Worm (Caenorhabditis elegans): Measurements from ENCODE around the gene swp-1.

Gene swp-1

DNA sequence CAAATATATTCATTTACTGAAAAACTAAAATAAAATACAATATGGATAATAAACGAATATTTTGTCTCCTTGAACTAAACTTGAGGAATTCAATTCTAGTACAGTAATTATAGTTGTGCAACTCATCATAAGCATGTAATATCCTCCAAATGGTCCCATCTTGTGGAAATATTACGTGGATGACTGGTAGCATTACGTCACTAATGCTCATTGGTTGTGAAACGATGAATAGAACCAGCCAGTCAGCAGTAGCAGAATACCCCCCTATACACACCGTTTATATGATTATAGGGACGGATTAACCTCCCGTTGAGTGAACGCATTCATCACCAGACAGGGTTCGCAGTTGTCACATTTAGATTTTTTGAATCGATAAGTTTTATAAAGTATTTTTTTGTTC, 13.1 kb upstream of the swp-1 start:
- peak; percentile 17 for TF ChIP-seq tbx-2 (tag; optimal IDR thresholded peaks at IDR 0.05)
- no peak for TF ChIP-seq ceh-22 (tag; optimal IDR thresholded peaks at IDR 0.05)
- TF ChIP-seq rnt-1 (tag; optimal IDR thresholded peaks at IDR 0.05): no peak
- no peak for TF ChIP-seq unc-55 (GFP tag; optimal IDR thresholded peaks at IDR 0.05)

DNA sequence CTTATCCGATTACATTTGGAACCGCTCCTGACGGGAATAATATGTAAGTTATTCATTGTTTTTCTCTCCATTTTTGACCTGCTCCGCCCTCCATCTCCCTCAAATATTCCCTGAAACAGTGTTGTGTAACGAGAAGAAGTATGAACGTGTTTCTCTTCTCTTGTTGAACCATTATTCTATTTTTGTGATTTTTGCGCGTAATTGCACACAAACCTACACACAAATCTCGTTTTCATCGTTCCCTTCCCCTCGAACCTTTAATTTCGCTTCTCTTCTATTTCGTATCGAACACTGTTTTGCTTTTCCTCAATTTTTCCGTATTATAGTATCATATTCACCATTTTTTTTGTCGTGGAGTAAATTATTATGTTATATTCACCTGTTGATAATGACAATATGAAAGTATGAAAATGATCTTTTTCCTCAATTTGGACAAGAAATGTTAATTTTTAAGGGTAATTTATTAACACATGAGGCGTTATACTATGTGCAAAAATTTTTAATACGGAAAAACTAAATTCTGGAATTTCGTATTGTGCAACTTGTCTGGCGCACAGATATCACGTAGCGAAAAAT, 11.9 kb upstream of the swp-1 start:
- no peak for TF ChIP-seq lin-11 (tag; optimal IDR thresholded peaks at IDR 0.05)
- no peak for TF ChIP-seq fax-1 (tag; optimal IDR thresholded peaks at IDR 0.05)

DNA sequence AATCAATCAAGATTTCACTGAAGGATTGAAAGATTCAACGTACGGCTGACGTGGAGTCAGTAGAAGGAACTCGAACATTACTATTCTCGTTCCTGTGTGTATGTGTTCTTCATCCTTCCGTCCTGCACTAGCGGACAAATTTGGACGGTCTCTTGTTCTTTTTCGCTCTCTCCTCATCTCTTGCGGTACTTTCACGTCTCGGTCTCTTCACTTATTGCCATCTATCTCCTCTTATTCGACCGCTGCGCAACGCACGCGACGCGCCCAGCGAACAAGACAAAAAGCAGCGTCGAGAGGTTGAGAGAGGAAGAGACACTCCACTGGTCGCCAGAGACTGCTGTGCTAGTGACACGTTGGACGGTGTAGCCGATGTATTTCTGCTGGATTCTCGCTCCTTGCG, 10.1 kb upstream of the swp-1 start:
- TF ChIP-seq F13H6.1 (tag; optimal IDR thresholded peaks at IDR 0.05): peak; percentile 17
- TF ChIP-seq dve-1 (tag; optimal IDR thresholded peaks at IDR 0.05): peak; percentile 24
- peak; percentile 58 for TF ChIP-seq unc-55 (GFP tag; optimal IDR thresholded peaks at IDR 0.05)
- TF ChIP-seq ahr-1 (tag; optimal IDR thresholded peaks at IDR 0.05): no peak
- peak; percentile 40 for TF ChIP-seq ceh-18 (tag; optimal IDR thresholded peaks at IDR 0.05)
- no peak for TF ChIP-seq lin-11 (tag; optimal IDR thresholded peaks at IDR 0.05)
- no peak for TF ChIP-seq pag-3 (tag; optimal IDR thresholded peaks at IDR 0.05; ENCODE audit: borderline replicate concordance)
- TF ChIP-seq pros-1 (tag; optimal IDR thresholded peaks at IDR 0.05): peak; percentile 71
- no peak for TF ChIP-seq nhr-11 (tag; optimal IDR thresholded peaks at IDR 0.05)
- no peak for TF ChIP-seq K02D7.2 (tag; optimal IDR thresholded peaks at IDR 0.05)
- TF ChIP-seq tbx-2 (tag; optimal IDR thresholded peaks at IDR 0.05): peak; percentile 83
- TF ChIP-seq tbx-7 (tag; optimal IDR thresholded peaks at IDR 0.05): peak; percentile 22
- peak; percentile 79 for TF ChIP-seq ets-4 (tag; optimal IDR thresholded peaks at IDR 0.05)
- no peak for TF ChIP-seq fkh-10 (GFP tag; optimal IDR thresholded peaks at IDR 0.05)
- peak; percentile 34 for TF ChIP-seq unc-42 (tag; optimal IDR thresholded peaks at IDR 0.05)
- TF ChIP-seq ceh-22 (tag; optimal IDR thresholded peaks at IDR 0.05): peak; percentile 52
- TF ChIP-seq hlh-30 (tag; optimal IDR thresholded peaks at IDR 0.05; ENCODE audit: insufficient read depth): peak; percentile 79
- TF ChIP-seq ceh-31 (tag; optimal IDR thresholded peaks at IDR 0.05): peak; percentile 84
- TF ChIP-seq C08G9.2 (tag; optimal IDR thresholded peaks at IDR 0.05): peak; percentile 7
- peak; percentile 66 for TF ChIP-seq ceh-34 (tag; optimal IDR thresholded peaks at IDR 0.05)
- TF ChIP-seq ztf-16 (tag; optimal IDR thresholded peaks at IDR 0.05): peak; percentile 3
- peak; percentile 70 for TF ChIP-seq rnt-1 (tag; optimal IDR thresholded peaks at IDR 0.05)
- TF ChIP-seq ceh-19 (GFP tag; optimal IDR thresholded peaks at IDR 0.05): peak; percentile 26
- TF ChIP-seq elt-2 (tag; optimal IDR thresholded peaks at IDR 0.05): peak; percentile 45
- TF ChIP-seq hlh-13 (GFP tag; optimal IDR thresholded peaks at IDR 0.05): peak; percentile 26
- TF ChIP-seq lim-6 (tag; optimal IDR thresholded peaks at IDR 0.05): peak; percentile 12
- TF ChIP-seq ceh-45 (GFP tag; IDR thresholded peaks at IDR 0.05): 0 out of 2 replicates have a peak, but pooled peaks have one; percentile 13
- peak; percentile 77 for TF ChIP-seq ref-2 (tag; optimal IDR thresholded peaks at IDR 0.05)
- TF ChIP-seq syd-9 (tag; optimal IDR thresholded peaks at IDR 0.05): peak; percentile 54
- TF ChIP-seq hlh-6 (tag; optimal IDR thresholded peaks at IDR 0.05): peak; percentile 61
- TF ChIP-seq ama-1 (optimal IDR thresholded peaks at IDR 0.05): peak; percentile 60
- TF ChIP-seq ceh-2 (tag; optimal IDR thresholded peaks at IDR 0.05): peak; percentile 36
- TF ChIP-seq sdc-2 (tag; optimal IDR thresholded peaks at IDR 0.05): peak; percentile 26
- peak; percentile 84 for TF ChIP-seq nfya-1 (tag; optimal IDR thresholded peaks at IDR 0.05)
- TF ChIP-seq ceh-24 (tag; optimal IDR thresholded peaks at IDR 0.05): no peak
- no peak for TF ChIP-seq che-1 (tag; optimal IDR thresholded peaks at IDR 0.05)
- no peak for TF ChIP-seq nhr-232 (tag; optimal IDR thresholded peaks at IDR 0.05)
- peak; percentile 20; the same call in 1 of the 2 replicates for TF ChIP-seq sox-2 (GFP tag; IDR thresholded peaks at IDR 0.05)
- peak; percentile 24 for TF ChIP-seq ceh-14 (tag; optimal IDR thresholded peaks at IDR 0.05)
- no peak for TF ChIP-seq ceh-48 (tag; optimal IDR thresholded peaks at IDR 0.05)

All from whole organism, late embryonic.